Fruit fly (Drosophila melanogaster) whole organism, embryonic: ENCODE results near the gene dlg1.

ENCODE experiments used
- Atf-2 ChIP-seq: fragments of 200-800 bp; sonication (Bioruptor generic); optimal IDR thresholded peaks from 2 replicates; lab custom pipeline; 2016; ENCODE audit warnings: missing biosample characterization, missing genetic modification characterization
- Bgb ChIP-seq: fragments of 200-800 bp; sonication (Bioruptor generic); IDR thresholded peaks from 2 replicates; pipeline ENCODE4 v1.3.6; 2022; ENCODE audit warnings: missing biosample characterization, missing genetic modification characterization; ENCODE audit not compliant: partially characterized antibody
- CG12942 ChIP-seq: fragments of 200-800 bp; sonication (Bioruptor generic); optimal IDR thresholded peaks from 3 replicates; lab custom pipeline; 2016; ENCODE audit warnings: missing biosample characterization, missing genetic modification characterization
- CG13287 ChIP-seq: fragments of 200-800 bp; sonication (Bioruptor generic); IDR thresholded peaks from 2 replicates; pipeline ENCODE4 v1.3.6; 2022; ENCODE audit warnings: missing biosample characterization, missing genetic modification characterization; ENCODE audit not compliant: partially characterized antibody
- CG14014 ChIP-seq: fragments of 200-800 bp; sonication (Bioruptor generic); IDR thresholded peaks from 2 replicates; pipeline ENCODE4 v1.3.6; 2022; ENCODE audit warnings: missing biosample characterization, missing genetic modification characterization
- CG14050 ChIP-seq: fragments of 200-800 bp; sonication (Bioruptor generic); IDR thresholded peaks from 3 replicates; pipeline ENCODE4 v1.3.6; 2022; ENCODE audit warnings: missing biosample characterization, missing genetic modification characterization
- CG14710 ChIP-seq: fragments of 200-800 bp; sonication (Bioruptor generic); optimal IDR thresholded peaks from 3 replicates; lab custom pipeline; 2019; ENCODE audit warnings: missing biosample characterization, mild to moderate bottlenecking, missing genetic modification characterization, moderate library complexity
- CG15601 ChIP-seq: fragments of 200-800 bp; sonication (Bioruptor generic); optimal IDR thresholded peaks from 3 replicates; lab custom pipeline; 2019; ENCODE audit warnings: missing biosample characterization, mild to moderate bottlenecking, missing genetic modification characterization, moderate library complexity
- CG17328 ChIP-seq: fragments of 200-800 bp; sonication (Bioruptor generic); IDR thresholded peaks from 2 replicates; pipeline ENCODE4 v1.3.6; 2022; ENCODE audit warnings: missing biosample characterization, missing genetic modification characterization
- CG17829 ChIP-seq: fragments of 200-800 bp; optimal IDR thresholded peaks from 2 replicates; lab custom pipeline; 2019; ENCODE audit warnings: missing biosample characterization, mild to moderate bottlenecking, missing genetic modification characterization, moderate library complexity
- CG1832 ChIP-seq: fragments of 200-800 bp; sonication (Bioruptor generic); optimal IDR thresholded peaks from 2 replicates; lab custom pipeline; 2017; ENCODE audit warnings: missing biosample characterization, mild to moderate bottlenecking, missing genetic modification characterization, inconsistent platforms
- CG2712 ChIP-seq: fragments of 200-800 bp; optimal IDR thresholded peaks from 3 replicates; lab custom pipeline; 2019; ENCODE audit warnings: missing biosample characterization, mild to moderate bottlenecking, missing genetic modification characterization, moderate library complexity
- CG34422 ChIP-seq: fragments of 200-800 bp; sonication (Bioruptor generic); IDR thresholded peaks from 3 replicates; pipeline ENCODE4 v1.3.6; 2022; ENCODE audit warnings: missing biosample characterization, missing genetic modification characterization
- CG4360 ChIP-seq: fragments of 200-800 bp; sonication (Bioruptor generic); IDR thresholded peaks from 2 replicates; pipeline ENCODE4 v1.3.6; 2022; ENCODE audit warnings: missing biosample characterization, missing genetic modification characterization
- CG4404 ChIP-seq: fragments of 200-800 bp; sonication (Bioruptor generic); IDR thresholded peaks from 2 replicates; pipeline ENCODE4 v1.3.6; 2022; ENCODE audit warnings: missing biosample characterization, missing genetic modification characterization
- CG6654 ChIP-seq: fragments of 200-800 bp; sonication (Bioruptor generic); optimal IDR thresholded peaks from 2 replicates; lab custom pipeline; 2017; ENCODE audit warnings: missing biosample characterization, mild to moderate bottlenecking, missing genetic modification characterization
- CG8089 ChIP-seq: fragments of 200-800 bp; sonication (Bioruptor generic); optimal IDR thresholded peaks from 3 replicates; lab custom pipeline; 2016; ENCODE audit warnings: missing biosample characterization, missing genetic modification characterization
- CG8388 ChIP-seq: fragments of 200-800 bp; sonication (Bioruptor generic); optimal IDR thresholded peaks from 2 replicates; lab custom pipeline; 2019; ENCODE audit warnings: missing biosample characterization, mild to moderate bottlenecking, missing genetic modification characterization, moderate library complexity
- CG8944 ChIP-seq: fragments of 200-800 bp; sonication (Bioruptor generic); optimal IDR thresholded peaks from 3 replicates; lab custom pipeline; 2016; ENCODE audit warnings: missing biosample characterization, missing genetic modification characterization
- CG9797 ChIP-seq: fragments of 200-800 bp; sonication (Bioruptor generic); optimal IDR thresholded peaks from 3 replicates; lab custom pipeline; 2018; ENCODE audit warnings: missing biosample characterization, mild to moderate bottlenecking, missing genetic modification characterization
- CHES-1-like ChIP-seq: fragments of 200-800 bp; sonication (Bioruptor generic); optimal IDR thresholded peaks from 2 replicates; lab custom pipeline; 2016; ENCODE audit warnings: missing biosample characterization, missing genetic modification characterization
- CrebB ChIP-seq: fragments of 200-800 bp; sonication (Bioruptor generic); optimal IDR thresholded peaks from 3 replicates; lab custom pipeline; 2018; ENCODE audit warnings: missing biosample characterization, mild to moderate bottlenecking, missing genetic modification characterization
- D19A ChIP-seq: fragments of 200-800 bp; optimal IDR thresholded peaks from 3 replicates; lab custom pipeline; 2019; ENCODE audit warnings: missing biosample characterization, mild to moderate bottlenecking, missing genetic modification characterization, moderate library complexity
- Dip2 ChIP-seq: fragments of 200-800 bp; sonication (Bioruptor generic); IDR thresholded peaks from 2 replicates; pipeline ENCODE4 v1.3.6; 2022; ENCODE audit warnings: missing biosample characterization, missing genetic modification characterization
- Doc2 ChIP-seq: fragments of 200-800 bp; sonication (Bioruptor generic); IDR thresholded peaks from 2 replicates; pipeline ENCODE4 v1.3.6; 2022; ENCODE audit warnings: missing biosample characterization, missing genetic modification characterization
- GATAe ChIP-seq: fragments of 200-800 bp; sonication (Bioruptor generic); conservative IDR thresholded peaks from 2 replicates; pipeline ENCODE4 v1.3.6; 2022; ENCODE audit warnings: missing biosample characterization, missing genetic modification characterization
- H2.0 ChIP-seq: fragments of 200-800 bp; sonication (Bioruptor generic); IDR thresholded peaks from 2 replicates; pipeline ENCODE4 v1.3.6; 2022; ENCODE audit warnings: missing biosample characterization, missing genetic modification characterization
- Hsf ChIP-seq: fragments of 200-800 bp; sonication (Bioruptor generic); optimal IDR thresholded peaks from 3 replicates; lab custom pipeline; 2016; ENCODE audit warnings: missing biosample characterization, missing genetic modification characterization
- Kr ChIP-seq: fragments of 200-800 bp; sonication (Bioruptor generic); optimal IDR thresholded peaks from 2 replicates; lab custom pipeline; 2017; ENCODE audit warnings: missing biosample characterization, mild to moderate bottlenecking, missing genetic modification characterization
- MBD-R2 ChIP-seq: fragments of 200-800 bp; sonication (Bioruptor generic); IDR thresholded peaks from 2 replicates; pipeline ENCODE4 v1.3.6; 2022; ENCODE audit warnings: missing biosample characterization, missing genetic modification characterization
- MESR4 ChIP-seq: fragments of 200-800 bp; sonication (Bioruptor generic); optimal IDR thresholded peaks from 2 replicates; lab custom pipeline; 2018; ENCODE audit warnings: missing biosample characterization, mild to moderate bottlenecking, missing genetic modification characterization, moderate library complexity
- Mrtf ChIP-seq: fragments of 200-800 bp; sonication (Bioruptor generic); IDR thresholded peaks from 3 replicates; pipeline ENCODE4 v1.3.6; 2022; ENCODE audit warnings: missing biosample characterization, missing genetic modification characterization
- Poxn ChIP-seq: fragments of 200-800 bp; sonication (Bioruptor generic); IDR thresholded peaks from 2 replicates; pipeline ENCODE4 v1.3.6; 2022; ENCODE audit warnings: missing biosample characterization, missing genetic modification characterization
- bsh ChIP-seq, 2 experiments: fragments of 200-800 bp; sonication (Bioruptor generic); optimal IDR thresholded peaks; 2 replicates each; lab custom pipeline; 2017 to 2018; ENCODE audit warnings: mild to moderate bottlenecking in 2 of 2, missing biosample characterization in 2 of 2, missing genetic modification characterization in 2 of 2, moderate library complexity in 1 of 2
- fd102C ChIP-seq: fragments of 200-800 bp; sonication (Bioruptor generic); optimal IDR thresholded peaks from 2 replicates; lab custom pipeline; 2018; ENCODE audit warnings: missing biosample characterization, mild to moderate bottlenecking, missing genetic modification characterization, moderate library complexity
- gcm ChIP-seq: fragments of 200-800 bp; sonication (Bioruptor generic); optimal IDR thresholded peaks from 2 replicates; lab custom pipeline; 2019; ENCODE audit warnings: missing biosample characterization, mild to moderate bottlenecking, missing genetic modification characterization, moderate library complexity
- grau ChIP-seq: fragments of 200-800 bp; optimal IDR thresholded peaks from 3 replicates; lab custom pipeline; 2019; ENCODE audit warnings: missing biosample characterization, mild to moderate bottlenecking, missing genetic modification characterization, moderate library complexity
- jing ChIP-seq: fragments of 200-800 bp; sonication (Bioruptor generic); optimal IDR thresholded peaks from 2 replicates; lab custom pipeline; 2018; ENCODE audit warnings: missing biosample characterization, mild to moderate bottlenecking, missing genetic modification characterization
- jumu ChIP-seq: fragments of 200-800 bp; sonication (Bioruptor generic); optimal IDR thresholded peaks from 3 replicates; lab custom pipeline; 2016; ENCODE audit warnings: missing biosample characterization, missing genetic modification characterization
- klu ChIP-seq: fragments of 200-800 bp; sonication (Bioruptor generic); IDR thresholded peaks from 2 replicates; pipeline ENCODE4 v1.3.6; 2022; ENCODE audit warnings: missing biosample characterization, missing genetic modification characterization
- lmd ChIP-seq: fragments of 200-800 bp; sonication (Bioruptor generic); IDR thresholded peaks from 2 replicates; pipeline ENCODE4 v1.3.6; 2022; ENCODE audit warnings: missing biosample characterization, missing genetic modification characterization
- mirr ChIP-seq: fragments of 200-800 bp; sonication (Bioruptor generic); optimal IDR thresholded peaks from 3 replicates; lab custom pipeline; 2018; ENCODE audit warnings: missing biosample characterization, mild to moderate bottlenecking, missing genetic modification characterization
- org-1 ChIP-seq: fragments of 200-800 bp; sonication (Bioruptor generic); optimal IDR thresholded peaks from 2 replicates; lab custom pipeline; 2017; ENCODE audit warnings: missing biosample characterization, missing genetic modification characterization
- pb ChIP-seq: fragments of 200-800 bp; sonication (Bioruptor generic); optimal IDR thresholded peaks from 3 replicates; lab custom pipeline; 2016; ENCODE audit warnings: missing biosample characterization, missing genetic modification characterization
- pros ChIP-seq: fragments of 200-800 bp; sonication (Bioruptor generic); optimal IDR thresholded peaks from 3 replicates; lab custom pipeline; 2019; ENCODE audit warnings: missing biosample characterization, mild to moderate bottlenecking, missing genetic modification characterization, moderate library complexity
- sd ChIP-seq: fragments of 200-800 bp; sonication (Bioruptor generic); optimal IDR thresholded peaks from 3 replicates; lab custom pipeline; 2018; ENCODE audit warnings: missing biosample characterization, mild to moderate bottlenecking, missing genetic modification characterization, moderate library complexity
- sqz ChIP-seq: fragments of 200-800 bp; sonication (Bioruptor generic); optimal IDR thresholded peaks from 3 replicates; lab custom pipeline; 2018; ENCODE audit warnings: missing biosample characterization, mild to moderate bottlenecking, missing genetic modification characterization
- tx ChIP-seq: fragments of 200-800 bp; sonication (Bioruptor generic); optimal IDR thresholded peaks from 2 replicates; lab custom pipeline; 2016; ENCODE audit warnings: missing biosample characterization, missing genetic modification characterization
- yki ChIP-seq: fragments of >200 bp; optimal IDR thresholded peaks from 3 replicates; lab custom pipeline; 2018
- zen ChIP-seq: fragments of 200-800 bp; sonication (Bioruptor generic); optimal IDR thresholded peaks from 3 replicates; lab custom pipeline; 2018; ENCODE audit warnings: missing biosample characterization, mild to moderate bottlenecking, missing genetic modification characterization, moderate library complexity

The dlg1 gene

DNA sequence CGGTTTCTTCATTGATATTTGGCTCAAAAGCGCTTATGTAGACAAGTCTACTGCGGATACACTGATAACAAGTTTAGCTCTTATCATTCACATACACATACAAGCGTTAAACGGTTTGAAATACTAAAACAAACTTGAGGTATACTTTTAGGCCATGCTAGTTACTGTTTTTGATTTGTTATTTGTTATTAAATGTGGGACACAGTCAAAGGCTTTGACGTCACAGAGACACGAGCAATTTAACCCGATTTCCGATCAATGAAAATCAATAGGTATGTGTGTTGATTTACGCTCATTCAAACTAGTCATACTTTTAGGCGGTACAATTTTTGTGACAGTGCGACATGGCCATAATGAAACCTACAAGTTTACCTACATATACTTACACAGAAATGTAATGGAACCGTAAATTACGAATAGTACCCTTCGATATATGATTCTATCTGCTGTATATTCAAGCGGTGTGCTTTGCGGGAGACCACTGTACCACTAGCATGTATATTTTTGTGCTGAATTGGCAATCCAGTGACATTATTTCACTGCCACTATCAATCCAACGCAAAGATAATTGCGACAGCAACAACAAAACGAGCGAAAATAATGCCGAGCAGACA, 77.4 kb downstream of the dlg1 start (continued):
- TF ChIP-seq Doc2 (GFP tag; lab: Robert Waterston, UW): 0 out of 2 replicates have a peak, but pooled peaks have one; percentile 14
- TF ChIP-seq CG34422 (GFP tag; lab: Robert Waterston, UW): peak; percentile 87
- no peak for TF ChIP-seq CG8388 (GFP tag; lab: Kevin White, UChicago)
- TF ChIP-seq sqz (GFP tag; lab: Kevin White, UChicago): no peak
- TF ChIP-seq CG4404: peak; percentile 63
- no peak for TF ChIP-seq fd102C (GFP tag; lab: Kevin White, UChicago)
- TF ChIP-seq jing: peak; percentile 30
- TF ChIP-seq mirr (GFP tag; lab: Kevin White, UChicago): peak; percentile 85
- no peak for TF ChIP-seq pros (GFP tag; lab: Kevin White, UChicago)
- TF ChIP-seq CG14710 (tag; lab: Kevin White, UChicago): no peak
- TF ChIP-seq pb (GFP tag; lab: Kevin White, UChicago): peak; percentile 63
- TF ChIP-seq org-1 (GFP tag; lab: Kevin White, UChicago): peak; percentile 71
- peak; percentile 71 for TF ChIP-seq CrebB (tag; lab: Kevin White, UChicago)
- peak; percentile 50; the same call in 1 of the 2 replicates for TF ChIP-seq CG4360 (GFP tag; lab: Robert Waterston, UW)
- peak; percentile 50 for TF ChIP-seq D19A (tag; lab: Kevin White, UChicago)
- TF ChIP-seq grau (tag; lab: Kevin White, UChicago): peak; percentile 96
- peak; percentile 75 for TF ChIP-seq H2.0 (GFP tag; lab: Robert Waterston, UW)
- TF ChIP-seq Dip2: no peak
- peak; percentile 2 for TF ChIP-seq CG17829 (tag; lab: Kevin White, UChicago)
- peak; percentile 55 for TF ChIP-seq CG6654 (GFP tag; lab: Kevin White, UChicago)
- TF ChIP-seq CG14050 (GFP tag; lab: Robert Waterston, UW): peak; percentile 68
- peak; percentile 80 for TF ChIP-seq Hsf
- peak; percentile 79 for TF ChIP-seq CHES-1-like (GFP tag; lab: Kevin White, UChicago)
- peak; percentile 77 for TF ChIP-seq Mrtf (GFP tag; lab: Robert Waterston, UW)
- peak; percentile 88 for TF ChIP-seq lmd (GFP tag; lab: Robert Waterston, UW)
- peak; percentile 62; the same call in 1 of the 2 replicates for TF ChIP-seq MBD-R2
- peak; percentile 57 for TF ChIP-seq Atf-2 (GFP tag; lab: Kevin White, UChicago)
- TF ChIP-seq CG1832 (GFP tag; lab: Kevin White, UChicago): no peak
- peak; percentile 80 for TF ChIP-seq Poxn
- TF ChIP-seq GATAe (GFP tag; lab: Robert Waterston, UW): peak; percentile 65
- no peak for TF ChIP-seq Bgb (GFP tag; lab: Robert Waterston, UW)
- peak; percentile 71 for TF ChIP-seq CG8944 (GFP tag; lab: Kevin White, UChicago)
- TF ChIP-seq bsh (GFP tag; optimal IDR thresholded peaks at IDR 0.05; lab: Kevin White, UChicago): peak; percentile 15 to 17
- TF ChIP-seq CG12942 (GFP tag; lab: Kevin White, UChicago): peak; percentile 48
- no peak for TF ChIP-seq CG9797 (GFP tag; lab: Kevin White, UChicago)
- TF ChIP-seq CG17328: peak; percentile 57
- no peak for TF ChIP-seq gcm (GFP tag; lab: Kevin White, UChicago)
- peak; percentile 58 for TF ChIP-seq sd (tag; lab: Kevin White, UChicago)
- TF ChIP-seq MESR4: peak; percentile 4
- no peak for TF ChIP-seq yki
- no peak for TF ChIP-seq jumu (GFP tag; lab: Kevin White, UChicago)
- TF ChIP-seq CG14014 (GFP tag; lab: Robert Waterston, UW): peak; percentile 85
- peak; percentile 41 for TF ChIP-seq zen
- peak; percentile 75 for TF ChIP-seq tx (GFP tag; lab: Kevin White, UChicago)
- peak; percentile 39 for TF ChIP-seq CG8089
- TF ChIP-seq Kr (GFP tag; lab: Kevin White, UChicago): no peak
- no peak for TF ChIP-seq CG15601 (tag; lab: Kevin White, UChicago)
- peak; percentile 29 for TF ChIP-seq CG13287 (GFP tag; lab: Robert Waterston, UW)
- peak; percentile 34 for TF ChIP-seq CG2712 (tag; lab: Kevin White, UChicago)
- peak; percentile 58 for TF ChIP-seq klu (GFP tag; lab: Robert Waterston, UW)
